Worm (Caenorhabditis elegans): ENCODE data around the gene F21D5.3.

The F21D5.3 gene

DNA sequence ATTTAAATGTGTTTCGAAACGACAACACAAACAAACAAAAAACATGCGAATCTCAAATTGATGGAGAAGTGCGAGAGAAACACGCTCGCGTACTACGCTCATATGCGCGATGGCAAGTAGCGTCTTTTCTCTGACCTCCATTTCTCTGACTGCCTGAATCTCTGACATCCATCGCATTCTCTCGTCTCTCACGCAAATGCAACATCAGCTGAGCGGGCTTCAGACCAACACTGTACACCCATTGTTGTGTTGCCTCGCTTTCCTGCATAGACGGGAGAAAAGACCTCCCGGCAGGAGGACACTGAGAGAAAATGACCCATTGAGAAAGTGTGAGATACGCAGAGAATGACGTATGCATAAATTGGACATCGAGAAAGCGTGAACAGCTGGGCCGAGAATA lies 51.6 kb downstream of the F21D5.3 start (continued):
- TF ChIP-seq K02D7.2 (tag; optimal IDR thresholded peaks at IDR 0.05) (no peak), ceh-34 (tag; optimal IDR thresholded peaks at IDR 0.05) (peak; percentile 74), fax-1 (tag; optimal IDR thresholded peaks at IDR 0.05) (peak; percentile 27), lin-11 (tag; optimal IDR thresholded peaks at IDR 0.05) (no peak), fkh-6 (tag; optimal IDR thresholded peaks at IDR 0.05) (no peak), unc-55 (GFP tag; optimal IDR thresholded peaks at IDR 0.05) (peak; percentile 92), syd-9 (tag; optimal IDR thresholded peaks at IDR 0.05) (peak; percentile 47), ets-4 (tag; optimal IDR thresholded peaks at IDR 0.05) (peak; percentile 38), hlh-15 (tag; optimal IDR thresholded peaks at IDR 0.05) (no peak), ttx-3 (tag; optimal IDR thresholded peaks at IDR 0.05) (no peak), T23F11.4 (GFP tag; optimal IDR thresholded peaks at IDR 0.05) (peak; percentile 2), nhr-232 (tag; optimal IDR thresholded peaks at IDR 0.05) (no peak), che-1 (tag; optimal IDR thresholded peaks at IDR 0.05) (peak; percentile 36), ceh-9 (tag; optimal IDR thresholded peaks at IDR 0.05) (no peak), ceh-30 (tag; optimal IDR thresholded peaks at IDR 0.05) (peak; percentile 32), C08G9.2 (tag; optimal IDR thresholded peaks at IDR 0.05) (no peak), ceh-14 (tag; optimal IDR thresholded peaks at IDR 0.05) (peak; percentile 46), zip-5 (tag; optimal IDR thresholded peaks at IDR 0.05) (no peak), ref-2 (tag; optimal IDR thresholded peaks at IDR 0.05) (peak; percentile 97), rnt-1 (tag; optimal IDR thresholded peaks at IDR 0.05) (peak; percentile 79), ceh-6 (GFP tag; optimal IDR thresholded peaks at IDR 0.05) (peak; percentile 35), dve-1 (tag; optimal IDR thresholded peaks at IDR 0.05) (peak; percentile 66), pax-1 (tag; optimal IDR thresholded peaks at IDR 0.05) (peak; percentile 31), odd-2 (tag; optimal IDR thresholded peaks at IDR 0.05) (no peak), mec-3 (tag; optimal IDR thresholded peaks at IDR 0.05; ENCODE audit: borderline replicate concordance) (no peak), unc-86 (tag; optimal IDR thresholded peaks at IDR 0.05) (peak; percentile 17), ceh-2 (tag; optimal IDR thresholded peaks at IDR 0.05) (peak; percentile 75), sdc-2 (tag; optimal IDR thresholded peaks at IDR 0.05) (peak; percentile 40), F13H6.1 (tag; optimal IDR thresholded peaks at IDR 0.05) (peak; percentile 68), eyg-1 (tag; optimal IDR thresholded peaks at IDR 0.05) (no peak)

DNA sequence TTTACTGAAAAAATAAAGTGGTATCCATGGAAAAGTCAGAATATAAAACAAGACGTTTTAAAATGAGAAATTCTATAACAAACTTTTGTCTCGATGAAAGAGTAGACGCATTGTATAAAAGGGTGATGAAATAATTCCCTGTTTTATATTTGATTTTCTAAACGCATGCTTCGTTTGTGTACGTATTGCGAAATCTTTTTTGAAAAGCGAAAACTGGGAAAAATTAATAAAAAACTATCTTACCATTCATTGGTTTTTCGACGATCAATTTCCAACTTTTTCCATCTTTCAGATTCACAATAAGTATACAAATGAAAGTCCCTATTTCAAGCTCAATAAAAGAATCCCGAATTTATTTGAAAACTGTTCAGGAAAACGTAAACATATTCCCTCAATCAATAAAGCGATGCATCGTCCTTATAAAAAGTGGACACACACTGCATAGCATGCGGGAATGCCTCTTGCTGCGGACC lies 54.3 kb downstream of the F21D5.3 start, which contains the start of gene C33D9.13:
C33D9.13 (minus strand) TSS at position 423 of the 473 bp plus-strand sequence.
- TF ChIP-seq ceh-19 (GFP tag; optimal IDR thresholded peaks at IDR 0.05): no peak
- no peak for TF ChIP-seq ceh-6 (GFP tag; optimal IDR thresholded peaks at IDR 0.05)
- no peak for TF ChIP-seq hlh-30 (tag; optimal IDR thresholded peaks at IDR 0.05; ENCODE audit: insufficient read depth)
- TF ChIP-seq unc-86 (tag; optimal IDR thresholded peaks at IDR 0.05): no peak
- TF ChIP-seq ama-1 (optimal IDR thresholded peaks at IDR 0.05): no peak
- TF ChIP-seq ceh-48 (tag; optimal IDR thresholded peaks at IDR 0.05): peak; percentile 33
- TF ChIP-seq ttx-3 (tag; optimal IDR thresholded peaks at IDR 0.05): no peak
- TF ChIP-seq hlh-15 (tag; optimal IDR thresholded peaks at IDR 0.05): no peak
- no peak for TF ChIP-seq ceh-30 (tag; optimal IDR thresholded peaks at IDR 0.05)
